Worm (Caenorhabditis elegans): ENCODE data around the gene F46B6.4.

The F46B6.4 gene

ce11 chrV:9779418-9779817 is at the start of gene F46B6.4:
Gene F46B6.4 (minus strand): TSS chrV:9779518.
- TF ChIP-seq W03F9.2 (tag; optimal IDR thresholded peaks at IDR 0.05), result no peak
- no peak for TF ChIP-seq him-1 (tag; optimal IDR thresholded peaks at IDR 0.05)

ce11 chrV:9824149-9824548 is 44.8 kb upstream of the F46B6.4 start, which contains the start of gene str-2:
Gene str-2 (minus strand): TSS chrV:9824249.
- TF ChIP-seq him-1 (tag; optimal IDR thresholded peaks at IDR 0.05) (no peak), W03F9.2 (tag; optimal IDR thresholded peaks at IDR 0.05) (no peak)

- TF ChIP-seq him-1 (tag; optimal IDR thresholded peaks at IDR 0.05) (no peak), W03F9.2 (tag; optimal IDR thresholded peaks at IDR 0.05) (no peak)
These were observed 42.4 kb upstream of the F46B6.4 start, which contains the start of gene str-193 for ce11 chrV:9821724-9822123. Gene str-193 (minus strand): TSS chrV:9821824.

DNA sequence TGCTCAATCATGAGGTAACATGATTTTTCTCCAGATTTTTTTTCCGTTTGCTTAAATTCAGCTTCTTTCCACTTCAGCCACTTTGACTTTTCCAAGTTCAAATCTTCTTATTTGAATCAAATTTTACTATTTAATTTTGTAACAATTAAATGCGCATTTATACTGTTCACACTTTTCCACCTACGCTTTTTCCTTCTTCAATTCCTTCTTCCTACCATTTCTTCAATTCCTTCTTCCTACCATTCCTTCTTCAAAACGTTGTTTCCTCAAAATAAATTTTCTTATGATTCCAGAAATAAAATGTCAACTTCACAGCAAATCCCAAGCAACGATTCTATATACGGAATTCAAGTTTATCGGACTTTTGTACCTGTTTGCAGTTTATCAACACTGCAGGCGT is 37.1 kb upstream of the F46B6.4 start, which contains the start of gene sru-31:
Gene sru-31 (plus strand): TSS at position 301 of the 400 bp plus-strand sequence.
- no peak for TF ChIP-seq W03F9.2 (tag; optimal IDR thresholded peaks at IDR 0.05)
- no peak for TF ChIP-seq dao-5 (tag; optimal IDR thresholded peaks at IDR 0.05)
- TF ChIP-seq him-1 (tag; optimal IDR thresholded peaks at IDR 0.05), result no peak

DNA sequence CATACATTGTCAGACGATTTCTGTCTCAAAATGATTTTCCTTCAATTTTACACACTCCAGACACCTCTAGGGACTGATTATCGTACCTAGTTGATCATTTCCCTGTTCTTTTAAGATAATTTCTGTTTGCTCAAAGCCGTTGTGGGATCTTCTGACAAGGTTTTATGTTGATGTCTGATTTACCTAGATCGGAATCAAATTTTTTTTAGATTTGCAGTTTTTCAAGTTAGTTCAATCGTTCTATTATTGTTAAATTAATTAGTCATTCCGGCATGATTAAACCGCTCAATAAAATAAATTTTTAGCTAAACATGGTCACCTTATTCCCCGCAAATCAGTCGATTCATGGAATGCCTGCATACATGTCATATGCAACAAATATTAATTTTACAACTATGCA is 34.2 kb upstream of the F46B6.4 start, which contains the start of gene sru-30:
Gene sru-30 (plus strand): TSS at position 301 of the 400 bp plus-strand sequence.
- no peak for TF ChIP-seq dao-5 (tag; optimal IDR thresholded peaks at IDR 0.05)
- TF ChIP-seq him-1 (tag; optimal IDR thresholded peaks at IDR 0.05), result no peak
- TF ChIP-seq W03F9.2 (tag; optimal IDR thresholded peaks at IDR 0.05), result no peak

DNA sequence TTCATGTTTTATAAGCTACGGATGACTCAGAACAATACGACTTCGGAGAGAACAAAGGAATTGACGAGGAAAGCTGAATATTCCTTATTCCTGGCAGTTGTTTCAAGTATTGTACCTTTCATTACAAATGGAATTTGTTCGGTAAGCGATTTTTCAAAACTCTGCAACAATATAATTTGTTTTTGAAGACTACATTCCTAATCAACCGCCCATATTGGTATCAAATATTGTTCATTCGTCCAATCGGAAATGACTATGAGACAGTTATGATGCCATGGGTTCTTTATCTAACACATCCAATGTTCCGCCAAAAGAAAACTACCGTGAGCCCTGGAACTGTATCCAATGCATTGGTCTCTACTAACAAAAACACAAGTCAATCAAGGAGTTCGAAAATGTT is 32.9 kb upstream of the F46B6.4 start:
- TF ChIP-seq him-1 (tag; optimal IDR thresholded peaks at IDR 0.05) (no peak), dao-5 (tag; optimal IDR thresholded peaks at IDR 0.05) (no peak), W03F9.2 (tag; optimal IDR thresholded peaks at IDR 0.05) (no peak)

- TF ChIP-seq W03F9.2 (tag; optimal IDR thresholded peaks at IDR 0.05) (no peak), him-1 (tag; optimal IDR thresholded peaks at IDR 0.05) (no peak), dao-5 (tag; optimal IDR thresholded peaks at IDR 0.05) (no peak)
These were observed 31.8 kb upstream of the F46B6.4 start, which contains the start of gene sru-29 for ce11 chrV:9811154-9811553. Gene sru-29 (plus strand): TSS chrV:9811454.

- TF ChIP-seq him-1 (tag; optimal IDR thresholded peaks at IDR 0.05) (no peak), W03F9.2 (tag; optimal IDR thresholded peaks at IDR 0.05) (no peak), dao-5 (tag; optimal IDR thresholded peaks at IDR 0.05) (no peak)
These were observed 25.8 kb upstream of the F46B6.4 start, which contains the start of gene sru-37 for ce11 chrV:9805161-9805560. Gene sru-37 (plus strand): TSS chrV:9805461.

- TF ChIP-seq W03F9.2 (tag; optimal IDR thresholded peaks at IDR 0.05) (no peak), him-1 (tag; optimal IDR thresholded peaks at IDR 0.05) (no peak), dao-5 (tag; optimal IDR thresholded peaks at IDR 0.05) (no peak)
These were observed 23.9 kb upstream of the F46B6.4 start, which contains the start of gene sru-39 for ce11 chrV:9803176-9803575. Gene sru-39 (plus strand): TSS chrV:9803476.

DNA sequence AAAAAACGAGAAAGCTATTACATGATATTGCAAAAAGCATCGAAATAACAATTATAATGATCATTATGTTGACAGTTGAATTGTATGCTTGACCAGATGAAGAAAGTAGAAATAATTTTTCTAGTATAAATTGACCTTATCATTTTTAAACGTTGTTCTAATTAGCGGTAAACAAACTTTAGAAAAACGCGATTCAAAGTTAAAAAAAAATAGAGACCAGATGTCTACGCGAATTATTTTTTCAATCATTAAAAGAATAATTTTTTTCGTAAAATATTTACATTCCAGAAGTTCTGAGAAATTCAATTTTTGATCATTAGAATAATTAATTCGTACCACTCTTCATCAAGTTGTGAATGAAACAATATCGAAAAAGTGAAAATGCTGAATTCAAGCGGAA is 22.6 kb upstream of the F46B6.4 start, which contains the start of gene F46B6.10:
Gene F46B6.10 (minus strand): TSS at position 101 of the 400 bp plus-strand sequence.
- TF ChIP-seq W03F9.2 (tag; optimal IDR thresholded peaks at IDR 0.05) (no peak), dao-5 (tag; optimal IDR thresholded peaks at IDR 0.05) (no peak), him-1 (tag; optimal IDR thresholded peaks at IDR 0.05) (no peak)

DNA sequence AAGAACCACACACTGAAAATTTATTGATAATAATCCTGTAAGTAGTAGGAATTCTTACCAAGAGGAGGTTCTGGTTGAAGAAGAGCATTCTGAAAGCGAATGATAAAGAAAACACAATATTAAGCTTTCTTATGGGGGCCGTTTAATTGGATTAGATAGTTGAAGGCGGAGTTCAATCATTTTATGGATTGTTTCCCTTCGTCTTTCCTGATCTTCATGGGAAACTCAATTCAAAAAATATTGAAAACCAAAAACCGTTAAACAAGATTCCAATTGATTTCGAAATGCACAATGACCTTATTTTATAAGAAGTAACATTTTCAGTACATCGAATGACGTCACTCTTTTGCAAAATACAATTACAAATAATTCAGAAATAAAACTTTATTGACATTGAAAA is 19.8 kb upstream of the F46B6.4 start, which contains the start of gene F46B6.13:
Gene F46B6.13 (minus strand): TSS at position 101 of the 400 bp plus-strand sequence.
- no peak for TF ChIP-seq dao-5 (tag; optimal IDR thresholded peaks at IDR 0.05)
- no peak for TF ChIP-seq him-1 (tag; optimal IDR thresholded peaks at IDR 0.05)
- no peak for TF ChIP-seq W03F9.2 (tag; optimal IDR thresholded peaks at IDR 0.05)

- TF ChIP-seq W03F9.2 (tag; optimal IDR thresholded peaks at IDR 0.05), result no peak
- no peak for TF ChIP-seq him-1 (tag; optimal IDR thresholded peaks at IDR 0.05)
- no peak for TF ChIP-seq dao-5 (tag; optimal IDR thresholded peaks at IDR 0.05)
These were observed 18.9 kb upstream of the F46B6.4 start for ce11 chrV:9798212-9798611.

ce11 chrV:9796562-9796961 is 17.2 kb upstream of the F46B6.4 start, which contains the start of gene F46B6.9:
Gene F46B6.9 (plus strand): TSS chrV:9796862.
- TF ChIP-seq W03F9.2 (tag; optimal IDR thresholded peaks at IDR 0.05) (no peak), dao-5 (tag; optimal IDR thresholded peaks at IDR 0.05) (no peak), him-1 (tag; optimal IDR thresholded peaks at IDR 0.05) (no peak)

DNA sequence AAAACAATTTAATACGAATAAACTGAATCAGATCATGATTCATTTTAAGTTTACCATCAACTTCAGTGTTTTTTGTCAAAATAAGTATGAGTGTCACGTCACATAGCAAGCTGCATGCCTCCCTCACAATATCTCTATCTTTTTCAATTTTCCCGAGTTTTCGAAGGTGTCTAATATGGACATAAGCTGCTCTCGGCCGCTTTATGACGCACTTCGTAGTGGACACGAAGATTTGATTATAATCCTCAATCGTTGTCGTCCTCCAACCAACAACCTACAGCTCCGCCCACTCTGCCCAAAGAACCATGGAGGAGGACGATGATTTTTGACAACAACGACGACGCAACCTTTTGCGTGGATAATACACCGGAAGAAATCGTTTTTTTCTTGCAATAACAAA is 16.7 kb upstream of the F46B6.4 start:
- TF ChIP-seq W03F9.2 (tag; optimal IDR thresholded peaks at IDR 0.05) (no peak), dao-5 (tag; optimal IDR thresholded peaks at IDR 0.05) (no peak), him-1 (tag; optimal IDR thresholded peaks at IDR 0.05) (no peak)

ce11 chrV:9794997-9795396 is 15.7 kb upstream of the F46B6.4 start:
- no peak for TF ChIP-seq W03F9.2 (tag; optimal IDR thresholded peaks at IDR 0.05)
- no peak for TF ChIP-seq him-1 (tag; optimal IDR thresholded peaks at IDR 0.05)
- TF ChIP-seq dao-5 (tag; optimal IDR thresholded peaks at IDR 0.05), result no peak

Measured in whole organism, L4/young adult.